Worm (Caenorhabditis elegans) whole organism, L2 larva: Measurements from ENCODE around the gene fln-1.

Experiments used
- ZK546.5 ChIP-seq: sonication (generic microtip); optimal IDR thresholded peaks from 2 replicates; lab custom pipeline; 2017; ENCODE audit warnings: missing biosample characterization, missing genetic modification characterization
- lin-39 ChIP-seq: fragments of 150-350 bp; optimal IDR thresholded peaks from 2 replicates; lab custom pipeline; 2014; ENCODE audit warnings: missing biosample characterization, missing genetic modification reagents, missing genetic modification characterization
- mdl-1 ChIP-seq, 2 experiments: fragments of 150-350 bp in 1 of 2; sonication (generic microtip) in 1 of 2; optimal IDR thresholded peaks; 2 replicates each; lab custom pipeline; 2017; ENCODE audit warnings: missing biosample characterization in 2 of 2, missing genetic modification characterization in 2 of 2

DNA sequence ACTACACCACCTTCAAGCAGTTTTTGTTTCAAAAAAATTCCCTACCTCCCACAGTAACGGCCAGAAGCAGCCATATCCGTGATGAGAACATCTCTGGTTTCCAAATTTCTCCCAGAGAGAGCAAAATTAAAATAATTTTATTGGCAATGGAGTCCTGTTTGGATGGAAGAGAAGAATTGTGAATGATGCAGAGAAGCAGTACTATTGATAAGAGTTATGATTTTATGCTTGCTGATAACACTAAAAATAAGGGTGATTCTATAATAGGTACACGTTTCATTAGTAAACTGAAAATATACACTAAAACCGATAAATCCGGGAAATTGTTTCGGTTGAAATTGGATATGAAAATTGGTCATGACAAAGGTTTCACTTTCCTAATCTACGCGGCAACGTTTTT is 55.4 kb downstream of the fln-1 start, which contains the start of gene dsc-4:
- TF ChIP-seq mdl-1 (tag; optimal IDR thresholded peaks at IDR 0.05; lab: Kevin White, UChicago) (no peak), ZK546.5 (no peak), lin-39 (tag; lab: Kevin White, UChicago) (no peak)
